Fruit fly (Drosophila melanogaster): ENCODE results near the gene Nnk.

Gene Nnk

DNA sequence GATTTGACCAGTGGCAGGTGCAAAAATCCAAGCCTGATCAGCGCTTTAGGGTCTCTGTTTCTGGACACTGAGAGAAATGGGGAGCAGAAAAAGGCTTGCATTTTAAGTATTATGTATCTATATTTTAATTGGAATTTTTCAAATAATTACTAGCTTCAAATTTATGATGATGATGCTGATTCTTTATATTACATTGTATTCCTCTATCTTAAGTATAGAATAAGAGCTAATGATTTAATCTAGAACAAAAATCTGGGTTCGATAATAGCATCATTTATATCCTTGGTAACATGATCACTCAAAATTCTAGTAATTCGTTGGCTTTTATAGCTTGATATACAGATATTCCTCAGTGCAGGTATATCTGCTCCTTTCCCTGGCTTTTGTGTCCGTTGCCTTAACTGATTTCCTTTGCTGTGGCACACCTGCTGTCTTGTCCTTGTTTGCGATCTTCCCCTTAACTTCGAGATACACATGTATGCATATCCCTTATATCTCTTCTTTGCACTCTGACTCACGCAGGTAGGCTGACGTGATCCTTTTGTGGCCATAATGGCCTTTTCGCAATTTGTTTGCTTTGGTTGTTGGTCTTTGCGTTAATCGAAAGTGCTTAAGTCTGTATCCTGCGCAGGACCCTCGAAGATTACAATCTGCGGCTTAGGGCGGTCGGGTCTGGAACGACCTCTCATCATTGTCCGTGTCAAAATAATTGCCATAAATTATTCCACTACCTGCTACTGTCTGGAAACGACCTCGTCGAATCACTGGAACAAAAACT, 20.9 kb upstream of the Nnk start (continued):
- TF ChIP-seq dl (GFP tag; optimal IDR thresholded peaks at IDR 0.05; ENCODE audit: insufficient read depth in 1 of 2, partially characterized antibody in 2 of 2) (no peak), Rel (GFP tag; optimal IDR thresholded peaks at IDR 0.05) (no peak), Rel (tag; optimal IDR thresholded peaks at IDR 0.05) (no peak), foxo (GFP tag; optimal IDR thresholded peaks at IDR 0.05) (peak in 1 of 2 experiments; percentile 74), Hnf4 (GFP tag; optimal IDR thresholded peaks at IDR 0.05) (no peak), pan (optimal IDR thresholded peaks at IDR 0.05) (no peak), GATAd (GFP tag; optimal IDR thresholded peaks at IDR 0.05) (no peak), Abd-B (GFP tag; optimal IDR thresholded peaks at IDR 0.05) (no peak), jim (GFP tag; optimal IDR thresholded peaks at IDR 0.05) (no peak), usp (GFP tag; optimal IDR thresholded peaks at IDR 0.05) (no peak), Vsx2 (GFP tag; optimal IDR thresholded peaks at IDR 0.05; ENCODE audit: partially characterized antibody) (no peak), h (GFP tag; optimal IDR thresholded peaks at IDR 0.05) (peak; percentile 37), CG32264 (GFP tag; optimal IDR thresholded peaks at IDR 0.05) (no peak), Sp1 (GFP tag; optimal IDR thresholded peaks at IDR 0.05) (peak; percentile 73), fru (GFP tag; optimal IDR thresholded peaks at IDR 0.05) (peak; percentile 35), Myc (optimal IDR thresholded peaks at IDR 0.05) (no peak), rgr (GFP tag; optimal IDR thresholded peaks at IDR 0.05) (peak; percentile 34), brk (GFP tag; optimal IDR thresholded peaks at IDR 0.05) (no peak), HLH106 (tag; optimal IDR thresholded peaks at IDR 0.05) (peak; percentile 79), Mio (GFP tag; optimal IDR thresholded peaks at IDR 0.05) (no peak), tai (GFP tag; optimal IDR thresholded peaks at IDR 0.05) (no peak)

DNA sequence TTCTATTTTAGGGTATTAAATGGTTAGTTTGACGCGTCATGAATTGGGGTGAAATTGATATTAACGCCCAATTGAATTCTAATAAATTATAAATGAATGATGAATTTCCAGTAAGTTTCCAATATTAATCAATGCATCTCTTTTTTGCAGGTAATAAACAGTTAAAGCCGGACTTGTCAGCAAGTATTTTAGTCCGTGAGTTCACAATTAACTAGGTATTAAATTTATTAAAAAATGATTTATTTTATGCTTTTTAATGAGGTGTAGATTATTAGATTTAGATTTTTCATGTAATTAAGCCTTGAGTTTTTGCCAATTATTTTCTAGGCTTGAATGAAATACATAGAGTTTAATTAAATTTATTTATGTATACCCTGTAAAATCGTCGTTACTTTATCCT, 16.7 kb upstream of the Nnk start:
- TF ChIP-seq Dfd (GFP tag; optimal IDR thresholded peaks at IDR 0.05) (no peak), psq (GFP tag; optimal IDR thresholded peaks at IDR 0.05) (no peak), brk (GFP tag; optimal IDR thresholded peaks at IDR 0.05) (no peak), Hnf4 (GFP tag; optimal IDR thresholded peaks at IDR 0.05) (no peak), Hr83 (GFP tag; optimal IDR thresholded peaks at IDR 0.05; ENCODE audit: poor library complexity, severe bottlenecking) (no peak), CrebA (GFP tag; optimal IDR thresholded peaks at IDR 0.05; ENCODE audit: borderline replicate concordance) (no peak), fru (GFP tag; optimal IDR thresholded peaks at IDR 0.05) (no peak), dl (GFP tag; optimal IDR thresholded peaks at IDR 0.05; ENCODE audit: insufficient read depth in 1 of 2, partially characterized antibody in 2 of 2) (no peak), CG9705 (GFP tag; optimal IDR thresholded peaks at IDR 0.05) (no peak), lola (GFP tag; optimal IDR thresholded peaks at IDR 0.05) (no peak), Dif (GFP tag; optimal IDR thresholded peaks at IDR 0.05; ENCODE audit: partially characterized antibody) (no peak), HLH106 (tag; optimal IDR thresholded peaks at IDR 0.05) (no peak), Abd-B (GFP tag; optimal IDR thresholded peaks at IDR 0.05) (no peak), GATAd (GFP tag; optimal IDR thresholded peaks at IDR 0.05) (no peak), CG32264 (GFP tag; optimal IDR thresholded peaks at IDR 0.05) (no peak), usp (GFP tag; optimal IDR thresholded peaks at IDR 0.05) (no peak), dmrt93B (GFP tag; optimal IDR thresholded peaks at IDR 0.05) (no peak), foxo (GFP tag; optimal IDR thresholded peaks at IDR 0.05) (no peak)

DNA sequence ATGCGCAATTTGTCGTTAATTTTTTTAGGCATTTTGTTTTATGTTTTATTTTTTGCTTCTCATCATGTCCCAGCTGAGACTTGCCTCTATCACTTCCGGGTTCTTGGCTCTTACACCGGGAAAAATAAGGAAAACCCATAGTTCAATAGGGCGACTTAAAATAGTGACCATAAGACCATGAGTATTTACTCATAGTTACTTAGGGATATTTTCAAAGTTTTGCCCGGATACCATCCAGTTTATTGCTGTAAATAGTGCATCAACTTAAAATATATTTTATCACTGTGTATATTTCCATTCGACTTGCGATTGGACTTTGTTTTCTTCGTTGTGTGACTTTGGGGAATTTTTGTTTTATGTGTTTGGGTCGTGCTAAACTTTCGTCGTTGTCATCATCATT, 13.8 kb upstream of the Nnk start:
- TF ChIP-seq Dif (GFP tag; optimal IDR thresholded peaks at IDR 0.05; ENCODE audit: partially characterized antibody) = no peak
- no peak for TF ChIP-seq Myc (optimal IDR thresholded peaks at IDR 0.05)
- TF ChIP-seq dmrt93B (GFP tag; optimal IDR thresholded peaks at IDR 0.05) = no peak
- TF ChIP-seq foxo (GFP tag; optimal IDR thresholded peaks at IDR 0.05) = peak in 1 of 2 experiments; percentile 19
- TF ChIP-seq Sp1 (GFP tag; optimal IDR thresholded peaks at IDR 0.05) = no peak
- peak; percentile 4 for TF ChIP-seq fru (GFP tag; optimal IDR thresholded peaks at IDR 0.05)
- TF ChIP-seq Jra (GFP tag; optimal IDR thresholded peaks at IDR 0.05) = no peak
- no peak for TF ChIP-seq brk (GFP tag; optimal IDR thresholded peaks at IDR 0.05)
- no peak for TF ChIP-seq Hr78 (GFP tag; optimal IDR thresholded peaks at IDR 0.05)

DNA sequence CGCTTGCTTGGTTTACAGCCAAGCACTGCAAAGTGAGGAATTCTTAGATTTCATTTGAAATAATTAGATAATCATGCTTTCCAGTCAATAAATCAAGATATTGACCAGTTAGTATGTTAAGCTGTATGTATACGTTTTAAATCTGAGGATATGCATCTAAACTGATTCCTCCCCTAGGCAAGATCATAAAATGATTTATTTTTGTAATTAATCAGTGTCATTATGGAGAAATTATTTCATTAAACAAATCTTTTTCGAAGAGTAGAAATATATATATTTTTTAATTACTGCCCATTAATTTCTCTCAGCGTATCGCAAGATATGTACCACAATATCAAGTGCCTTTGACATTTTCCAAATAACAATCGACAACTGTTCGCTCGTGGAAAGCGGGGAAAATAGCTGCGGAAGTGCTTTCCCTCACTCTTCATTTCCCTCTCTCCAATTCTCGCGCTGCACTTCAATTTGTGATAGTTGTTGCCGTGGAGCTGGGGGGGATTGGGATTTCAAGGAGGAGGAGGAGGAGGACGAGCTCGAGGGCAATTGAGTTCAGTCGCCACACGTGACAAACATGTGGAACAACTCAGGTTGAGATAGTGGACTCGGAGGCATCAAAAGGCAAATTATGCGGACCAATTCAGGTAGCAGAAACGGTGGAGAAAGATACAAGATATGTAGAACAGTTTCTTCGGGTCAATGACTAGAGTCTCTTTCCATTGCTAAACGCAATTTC, 9.3 kb upstream of the Nnk start:
- no peak for TF ChIP-seq Myc (optimal IDR thresholded peaks at IDR 0.05)
- TF ChIP-seq sage (GFP tag; optimal IDR thresholded peaks at IDR 0.05) = no peak
